Fruit fly (Drosophila melanogaster) whole organism, pupa: ENCODE measurements around the gene CG43355.
A peak's percentile ranks its signal among the peaks of the same experiment; 100 is the strongest.

ENCODE experiments used
- CG10348 ChIP-seq: fragments of 200-800 bp; sonication (Bioruptor generic); IDR thresholded peaks from 2 replicates; pipeline ENCODE4 v1.3.6; 2022; ENCODE audit warnings: missing biosample characterization, missing genetic modification characterization
- CG12605 ChIP-seq: fragments of 200-800 bp; sonication (Bioruptor generic); IDR thresholded peaks from 2 replicates; pipeline ENCODE4 v1.3.6; 2022; ENCODE audit warnings: missing biosample characterization, missing genetic modification characterization
- CG13204 ChIP-seq: fragments of 200-800 bp; sonication (Bioruptor generic); optimal IDR thresholded peaks from 2 replicates; lab custom pipeline; 2018; ENCODE audit warnings: missing biosample characterization, mild to moderate bottlenecking, missing genetic modification characterization, moderate library complexity
- CG14655 ChIP-seq: fragments of 200-800 bp; sonication (Bioruptor generic); optimal IDR thresholded peaks from 3 replicates; lab custom pipeline; 2017; ENCODE audit warnings: mild to moderate bottlenecking, missing biosample characterization, missing genetic modification reagents, missing genetic modification characterization
- CG15710 ChIP-seq: fragments of 200-800 bp; sonication (Bioruptor generic); optimal IDR thresholded peaks from 2 replicates; lab custom pipeline; 2018; ENCODE audit warnings: missing biosample characterization, mild to moderate bottlenecking, missing genetic modification characterization, moderate library complexity
- CG17806 ChIP-seq: fragments of 200-800 bp; sonication (Bioruptor generic); optimal IDR thresholded peaks from 2 replicates; lab custom pipeline; 2018; ENCODE audit warnings: missing biosample characterization, mild to moderate bottlenecking, missing genetic modification characterization, moderate library complexity
- CG32121 ChIP-seq: fragments of 200-800 bp; sonication (Bioruptor generic); IDR thresholded peaks from 2 replicates; pipeline ENCODE4 v1.3.6; 2022; ENCODE audit warnings: missing biosample characterization, missing genetic modification characterization
- CG34367 ChIP-seq: fragments of 200-800 bp; sonication (Bioruptor generic); optimal IDR thresholded peaks from 2 replicates; lab custom pipeline; 2018; ENCODE audit warnings: missing biosample characterization, mild to moderate bottlenecking, missing genetic modification characterization
- CG4496 ChIP-seq: fragments of 200-800 bp; sonication (Bioruptor generic); IDR thresholded peaks from 3 replicates; pipeline ENCODE4 v1.3.6; 2022; ENCODE audit warnings: missing biosample characterization, missing genetic modification characterization
- CG8159 ChIP-seq: fragments of 200-800 bp; sonication (Bioruptor generic); optimal IDR thresholded peaks from 3 replicates; lab custom pipeline; 2018; ENCODE audit warnings: missing biosample characterization, mild to moderate bottlenecking, missing genetic modification characterization, moderate library complexity
- CG8301 ChIP-seq: fragments of 200-800 bp; sonication (Bioruptor generic); optimal IDR thresholded peaks from 2 replicates; lab custom pipeline; 2018; ENCODE audit warnings: missing biosample characterization, mild to moderate bottlenecking, missing genetic modification characterization
- CG9948 ChIP-seq: fragments of 200-800 bp; sonication (Bioruptor generic); optimal IDR thresholded peaks from 2 replicates; lab custom pipeline; 2018; ENCODE audit warnings: missing biosample characterization, mild to moderate bottlenecking, missing genetic modification characterization, moderate library complexity
- D1 ChIP-seq: fragments of 200-800 bp; sonication (Bioruptor generic); optimal IDR thresholded peaks from 2 replicates; lab custom pipeline; 2018; ENCODE audit warnings: missing biosample characterization, mild to moderate bottlenecking, missing genetic modification characterization, moderate library complexity
- EcR ChIP-seq: fragments of 200-800 bp; sonication (Bioruptor generic); optimal IDR thresholded peaks from 3 replicates; lab custom pipeline; 2019; ENCODE audit warnings: missing biosample characterization, missing genetic modification characterization, mild to moderate bottlenecking, moderate library complexity, missing genetic modification reagents
- Ets98B ChIP-seq: fragments of 200-800 bp; sonication (Bioruptor generic); IDR thresholded peaks from 2 replicates; pipeline ENCODE4 v1.3.6; 2022; ENCODE audit warnings: missing biosample characterization, missing genetic modification characterization
- Pif1A ChIP-seq: fragments of 200-800 bp; sonication (Bioruptor generic); optimal IDR thresholded peaks from 3 replicates; lab custom pipeline; 2016; ENCODE audit warnings: missing biosample characterization, missing genetic modification characterization
- Pif1B ChIP-seq: fragments of 200-800 bp; sonication (Bioruptor generic); optimal IDR thresholded peaks from 3 replicates; lab custom pipeline; 2016; ENCODE audit warnings: missing biosample characterization, missing genetic modification characterization
- Snoo ChIP-seq: fragments of 200-800 bp; sonication (Bioruptor generic); optimal IDR thresholded peaks from 3 replicates; lab custom pipeline; 2017; ENCODE audit warnings: missing biosample characterization, mild to moderate bottlenecking, missing genetic modification characterization, inconsistent platforms
- fd96Ca ChIP-seq: fragments of 200-800 bp; sonication (Bioruptor generic); IDR thresholded peaks from 3 replicates; pipeline ENCODE4 v1.3.6; 2022; ENCODE audit warnings: missing biosample characterization, missing genetic modification characterization
- gl ChIP-seq: fragments of 200-800 bp; sonication (Bioruptor generic); optimal IDR thresholded peaks from 2 replicates; lab custom pipeline; 2018; ENCODE audit warnings: missing biosample characterization, mild to moderate bottlenecking, missing genetic modification characterization
- rn ChIP-seq: fragments of 200-800 bp; sonication (Bioruptor generic); IDR thresholded peaks from 2 replicates; pipeline ENCODE4 v1.3.6; 2022; ENCODE audit warnings: missing biosample characterization, missing genetic modification characterization

Gene CG43355

dm6 chr2L:11484407-11484806, at the start of gene CG43355, which contains the start of gene sala:
Gene CG43355, plus strand, starts transcription at chr2L:11484707.
Gene sala, plus strand, starts transcription at chr2L:11484707.
- TF ChIP-seq Snoo (tag; lab: Kevin White, UChicago): no peak
- TF ChIP-seq CG4496 (GFP tag; lab: Robert Waterston, UW): no peak
- TF ChIP-seq CG13204 (GFP tag; lab: Kevin White, UChicago): no peak
- TF ChIP-seq Pif1A (GFP tag; lab: Kevin White, UChicago): no peak
- TF ChIP-seq D1 (tag; lab: Kevin White, UChicago): no peak
- no peak for TF ChIP-seq CG8301
- no peak for TF ChIP-seq CG14655 (GFP tag; lab: Kevin White, UChicago)
- no peak for TF ChIP-seq CG15710
- no peak for TF ChIP-seq CG34367 (tag; lab: Kevin White, UChicago)
- TF ChIP-seq Pif1B (GFP tag; lab: Kevin White, UChicago): no peak
- TF ChIP-seq CG9948 (tag; lab: Kevin White, UChicago): no peak
- TF ChIP-seq rn (GFP tag; lab: Robert Waterston, UW): no peak
- no peak for TF ChIP-seq CG32121 (GFP tag; lab: Robert Waterston, UW)
- no peak for TF ChIP-seq Ets98B (GFP tag; lab: Robert Waterston, UW)
- no peak for TF ChIP-seq CG12605

DNA sequence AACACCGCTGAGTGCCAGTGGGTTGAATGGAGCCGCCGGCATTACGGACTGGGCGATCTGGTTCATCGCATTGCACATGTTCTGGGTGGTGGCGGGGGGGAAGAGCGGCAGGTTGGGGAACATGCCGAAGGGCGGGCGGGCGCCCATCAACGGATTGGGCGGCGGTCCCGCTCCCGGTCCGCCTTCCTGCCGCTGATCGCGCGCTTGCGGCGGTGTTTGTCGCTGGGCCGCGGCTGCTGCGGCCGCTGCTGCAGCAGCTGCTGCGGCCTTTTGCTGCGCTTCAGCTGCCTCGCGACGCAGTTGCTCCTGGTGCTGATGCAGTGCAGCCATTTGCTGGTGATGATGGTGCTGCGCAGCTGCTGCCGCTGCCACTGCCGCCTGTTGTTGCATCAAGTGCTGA, 48.0 kb upstream of the CG43355 start:
- no peak for TF ChIP-seq CG14655 (GFP tag; lab: Kevin White, UChicago)
- no peak for TF ChIP-seq rn (GFP tag; lab: Robert Waterston, UW)
- TF ChIP-seq EcR: no peak
- no peak for TF ChIP-seq CG34367 (tag; lab: Kevin White, UChicago)
- no peak for TF ChIP-seq D1 (tag; lab: Kevin White, UChicago)
- TF ChIP-seq CG32121 (GFP tag; lab: Robert Waterston, UW): no peak
- no peak for TF ChIP-seq CG4496 (GFP tag; lab: Robert Waterston, UW)
- no peak for TF ChIP-seq fd96Ca (GFP tag; lab: Robert Waterston, UW)
- no peak for TF ChIP-seq Pif1B (GFP tag; lab: Kevin White, UChicago)
- no peak for TF ChIP-seq Pif1A (GFP tag; lab: Kevin White, UChicago)
- TF ChIP-seq gl (tag; lab: Kevin White, UChicago): no peak

dm6 chr2L:11445479-11446379, 38.8 kb upstream of the CG43355 start, which contains the start of gene salm:
Gene salm, minus strand, starts transcription at chr2L:11445614.
- TF ChIP-seq CG12605: 0 out of 2 replicates have a peak, but pooled peaks have one; percentile 16
- TF ChIP-seq gl (tag; lab: Kevin White, UChicago): no peak
- no peak for TF ChIP-seq EcR
- TF ChIP-seq Ets98B (GFP tag; lab: Robert Waterston, UW): peak; percentile 20; the same call in 1 of the 2 replicates
- no peak for TF ChIP-seq rn (GFP tag; lab: Robert Waterston, UW)
- peak; percentile 50; the same call in 1 of the 3 replicates for TF ChIP-seq fd96Ca (GFP tag; lab: Robert Waterston, UW)
- no peak for TF ChIP-seq CG9948 (tag; lab: Kevin White, UChicago)
- peak; percentile 67; the same call in 1 of the 3 replicates for TF ChIP-seq CG4496 (GFP tag; lab: Robert Waterston, UW)
- peak; percentile 1 for TF ChIP-seq Pif1B (GFP tag; lab: Kevin White, UChicago)
- TF ChIP-seq CG8159 (tag; lab: Kevin White, UChicago): no peak
- no peak for TF ChIP-seq CG14655 (GFP tag; lab: Kevin White, UChicago)
- TF ChIP-seq CG34367 (tag; lab: Kevin White, UChicago): no peak
- TF ChIP-seq, all 21 proteins: peak for 5

dm6 chr2L:11447641-11448040, 36.9 kb upstream of the CG43355 start:
- TF ChIP-seq Ets98B (GFP tag; lab: Robert Waterston, UW): no peak
- no peak for TF ChIP-seq CG17806
- peak; percentile 1 for TF ChIP-seq CG13204 (GFP tag; lab: Kevin White, UChicago)
- peak; percentile 22 for TF ChIP-seq CG34367 (tag; lab: Kevin White, UChicago)
- no peak for TF ChIP-seq CG8301
- peak; percentile 33 for TF ChIP-seq gl (tag; lab: Kevin White, UChicago)
- TF ChIP-seq CG4496 (GFP tag; lab: Robert Waterston, UW): no peak
- TF ChIP-seq CG8159 (tag; lab: Kevin White, UChicago): no peak
- no peak for TF ChIP-seq Pif1B (GFP tag; lab: Kevin White, UChicago)
- no peak for TF ChIP-seq CG12605
- no peak for TF ChIP-seq Snoo (tag; lab: Kevin White, UChicago)
- TF ChIP-seq CG9948 (tag; lab: Kevin White, UChicago): no peak
- no peak for TF ChIP-seq CG10348 (GFP tag; lab: Robert Waterston, UW)
- no peak for TF ChIP-seq EcR
- TF ChIP-seq CG32121 (GFP tag; lab: Robert Waterston, UW): no peak; the same call in 1 of the 2 replicates
- peak; percentile 51; the same call in 2 of the 3 replicates for TF ChIP-seq fd96Ca (GFP tag; lab: Robert Waterston, UW)
- no peak for TF ChIP-seq Pif1A (GFP tag; lab: Kevin White, UChicago)
- no peak for TF ChIP-seq CG14655 (GFP tag; lab: Kevin White, UChicago)
- no peak for TF ChIP-seq rn (GFP tag; lab: Robert Waterston, UW)
- TF ChIP-seq CG15710: no peak
- TF ChIP-seq D1 (tag; lab: Kevin White, UChicago): no peak
- TF ChIP-seq, all 21 proteins: peak for 4
